Worm (Caenorhabditis elegans): ENCODE data around the gene pals-38.

DNA sequence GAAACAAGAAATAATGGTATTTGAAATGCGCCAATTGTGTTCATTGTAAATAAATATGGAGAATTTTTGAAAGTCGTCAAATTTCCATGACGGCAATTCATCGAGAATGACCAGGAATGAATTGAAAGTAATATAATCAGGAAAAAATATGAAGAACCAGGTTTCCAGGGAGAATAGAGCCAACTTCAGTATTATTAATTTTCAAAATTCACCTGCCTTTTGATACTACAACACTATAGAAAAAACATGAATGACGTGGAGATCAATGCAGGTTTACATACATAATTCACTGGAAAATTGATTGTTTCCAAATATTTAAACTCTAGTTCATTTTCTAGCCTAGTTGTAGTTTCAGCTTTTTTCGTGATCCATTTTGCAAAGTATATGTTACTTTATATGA lies 13.1 kb downstream of the pals-38 start, which contains the start of gene srh-25:
- TF ChIP-seq lin-39 (tag; optimal IDR thresholded peaks at IDR 0.05) (no peak), nhr-77 (tag; optimal IDR thresholded peaks at IDR 0.05) (no peak), nhr-6 (tag; optimal IDR thresholded peaks at IDR 0.05) (no peak), fos-1 (tag; optimal IDR thresholded peaks at IDR 0.05) (no peak), snpc-4 (tag; optimal IDR thresholded peaks at IDR 0.05) (no peak), zip-2 (tag; optimal IDR thresholded peaks at IDR 0.05) (no peak), mep-1 (tag; optimal IDR thresholded peaks at IDR 0.05) (no peak), lin-29 (GFP tag; IDR thresholded peaks at IDR 0.05) (no peak), unc-62 (GFP tag; optimal IDR thresholded peaks at IDR 0.05 in 1 of 2) (no peak), unc-62 (tag; optimal IDR thresholded peaks at IDR 0.05) (no peak), pqm-1 (tag; optimal IDR thresholded peaks at IDR 0.05) (no peak), ama-1 (optimal IDR thresholded peaks at IDR 0.05) (no peak), D1046.2 (GFP tag; IDR thresholded peaks at IDR 0.05) (no peak)
